Fruit fly (Drosophila melanogaster) whole organism, embryonic: ENCODE results near the gene Mrgn1.
A peak's percentile ranks its signal among the peaks of the same experiment; 100 is the strongest.

Source experiments
- Adf1 ChIP-seq: fragments of 200-800 bp; sonication (Bioruptor generic); IDR thresholded peaks from 2 replicates; pipeline ENCODE4 v1.3.6; 2022; ENCODE audit warnings: missing biosample characterization, missing genetic modification characterization
- Asciz ChIP-seq: fragments of 200-800 bp; sonication (Bioruptor generic); optimal IDR thresholded peaks from 2 replicates; lab custom pipeline; 2017; ENCODE audit warnings: missing biosample characterization, mild to moderate bottlenecking, missing genetic modification characterization, missing genetic modification reagents
- CG10274 ChIP-seq: fragments of 200-800 bp; sonication (Bioruptor generic); optimal IDR thresholded peaks from 3 replicates; lab custom pipeline; 2017; ENCODE audit warnings: missing biosample characterization, mild to moderate bottlenecking, missing genetic modification characterization
- CG11723 ChIP-seq: fragments of 200-800 bp; sonication (Bioruptor generic); optimal IDR thresholded peaks from 2 replicates; lab custom pipeline; 2017; ENCODE audit warnings: missing biosample characterization, mild to moderate bottlenecking, missing genetic modification characterization
- CG14014 ChIP-seq: fragments of 200-800 bp; sonication (Bioruptor generic); IDR thresholded peaks from 2 replicates; pipeline ENCODE4 v1.3.6; 2022; ENCODE audit warnings: missing biosample characterization, missing genetic modification characterization
- CG14441 ChIP-seq: fragments of 200-800 bp; sonication (Bioruptor generic); IDR thresholded peaks from 2 replicates; pipeline ENCODE4 v1.3.6; 2022; ENCODE audit warnings: missing biosample characterization, missing genetic modification characterization
- CG15011 ChIP-seq: fragments of 200-800 bp; sonication (Bioruptor generic); optimal IDR thresholded peaks from 3 replicates; lab custom pipeline; 2018; ENCODE audit warnings: missing biosample characterization, mild to moderate bottlenecking, missing genetic modification characterization
- CG17186 ChIP-seq: fragments of 200-800 bp; sonication (Bioruptor generic); optimal IDR thresholded peaks from 3 replicates; lab custom pipeline; 2017; ENCODE audit warnings: missing biosample characterization, missing genetic modification reagents, missing genetic modification characterization
- CG1792 ChIP-seq: fragments of 200-800 bp; sonication (Bioruptor generic); optimal IDR thresholded peaks from 2 replicates; lab custom pipeline; 2016; ENCODE audit warnings: missing biosample characterization, missing genetic modification characterization
- CG1832 ChIP-seq: fragments of 200-800 bp; sonication (Bioruptor generic); optimal IDR thresholded peaks from 2 replicates; lab custom pipeline; 2017; ENCODE audit warnings: missing biosample characterization, mild to moderate bottlenecking, missing genetic modification characterization, inconsistent platforms
- CG2875 ChIP-seq: fragments of 200-800 bp; sonication (Bioruptor generic); optimal IDR thresholded peaks from 2 replicates; lab custom pipeline; 2017; ENCODE audit warnings: missing biosample characterization, mild to moderate bottlenecking, missing genetic modification characterization, missing genetic modification reagents
- CG30431 ChIP-seq: fragments of 200-800 bp; sonication (Bioruptor generic); optimal IDR thresholded peaks from 2 replicates; lab custom pipeline; 2017; ENCODE audit warnings: missing biosample characterization, missing genetic modification characterization
- CG34376 ChIP-seq: fragments of 200-800 bp; sonication (Bioruptor generic); optimal IDR thresholded peaks from 2 replicates; lab custom pipeline; 2018; ENCODE audit warnings: missing biosample characterization, mild to moderate bottlenecking, missing genetic modification characterization
- CG3847 ChIP-seq: fragments of 200-800 bp; sonication (Bioruptor generic); IDR thresholded peaks from 2 replicates; pipeline ENCODE4 v1.3.6; 2022; ENCODE audit warnings: missing biosample characterization, missing genetic modification characterization
- CG7987 ChIP-seq: fragments of 200-800 bp; sonication (Bioruptor generic); optimal IDR thresholded peaks from 2 replicates; lab custom pipeline; 2018; ENCODE audit warnings: missing biosample characterization, mild to moderate bottlenecking, missing genetic modification characterization, moderate library complexity
- CG8089 ChIP-seq: fragments of 200-800 bp; sonication (Bioruptor generic); optimal IDR thresholded peaks from 3 replicates; lab custom pipeline; 2016; ENCODE audit warnings: missing biosample characterization, missing genetic modification characterization
- CG8765 ChIP-seq: fragments of 200-800 bp; sonication (Bioruptor generic); IDR thresholded peaks from 2 replicates; pipeline ENCODE4 v1.3.6; 2022; ENCODE audit warnings: missing biosample characterization, missing genetic modification characterization
- CG9817 ChIP-seq: fragments of 200-800 bp; sonication (Bioruptor generic); optimal IDR thresholded peaks from 2 replicates; lab custom pipeline; 2018; ENCODE audit warnings: missing biosample characterization, mild to moderate bottlenecking, missing genetic modification characterization, moderate library complexity
- ERR ChIP-seq: fragments of 200-800 bp; sonication (Bioruptor generic); optimal IDR thresholded peaks from 2 replicates; lab custom pipeline; 2016; ENCODE audit warnings: missing biosample characterization, missing genetic modification characterization
- Fer2 ChIP-seq: fragments of 200-800 bp; sonication (Bioruptor generic); optimal IDR thresholded peaks from 2 replicates; lab custom pipeline; 2018; ENCODE audit warnings: missing biosample characterization, mild to moderate bottlenecking, missing genetic modification characterization, moderate library complexity
- H2.0 ChIP-seq: fragments of 200-800 bp; sonication (Bioruptor generic); IDR thresholded peaks from 2 replicates; pipeline ENCODE4 v1.3.6; 2022; ENCODE audit warnings: missing biosample characterization, missing genetic modification characterization
- HLH3B ChIP-seq: fragments of 200-800 bp; sonication (Bioruptor generic); IDR thresholded peaks from 2 replicates; pipeline ENCODE4 v1.3.6; 2022; ENCODE audit warnings: missing biosample characterization, missing genetic modification characterization
- HLH54F ChIP-seq: fragments of 200-800 bp; sonication (Bioruptor generic); optimal IDR thresholded peaks from 3 replicates; lab custom pipeline; 2016; ENCODE audit warnings: missing biosample characterization, missing genetic modification characterization
- Hmr ChIP-seq: fragments of 200-800 bp; sonication (Bioruptor generic); optimal IDR thresholded peaks from 3 replicates; lab custom pipeline; 2017; ENCODE audit warnings: mild to moderate bottlenecking, missing biosample characterization, missing genetic modification reagents, missing genetic modification characterization
- MBD-R2 ChIP-seq: fragments of 200-800 bp; sonication (Bioruptor generic); IDR thresholded peaks from 2 replicates; pipeline ENCODE4 v1.3.6; 2022; ENCODE audit warnings: missing biosample characterization, missing genetic modification characterization
- Med ChIP-seq: fragments of 200-800 bp; sonication (Bioruptor generic); peaks from one replicate; lab custom pipeline; 2016; ENCODE audit warnings: missing biosample characterization, missing genetic modification characterization, mild to moderate bottlenecking, inconsistent platforms, moderate library complexity
- NC2β ChIP-seq: fragments of 200-800 bp; sonication (Bioruptor generic); optimal IDR thresholded peaks from 2 replicates; lab custom pipeline; 2016; ENCODE audit warnings: missing biosample characterization, missing genetic modification characterization
- al ChIP-seq: fragments of 200-800 bp; sonication (Bioruptor generic); IDR thresholded peaks from 2 replicates; pipeline ENCODE4 v1.3.6; 2022; ENCODE audit warnings: missing biosample characterization, missing genetic modification characterization
- ato ChIP-seq: fragments of 200-800 bp; sonication (Bioruptor generic); IDR thresholded peaks from 2 replicates; pipeline ENCODE4 v1.3.6; 2022; ENCODE audit warnings: missing biosample characterization, missing genetic modification characterization; ENCODE audit not compliant: partially characterized antibody
- az2 ChIP-seq: fragments of 200-800 bp; sonication (Bioruptor generic); optimal IDR thresholded peaks from 3 replicates; lab custom pipeline; 2016; ENCODE audit warnings: missing biosample characterization, missing genetic modification characterization
- cad ChIP-seq: fragments of >200 bp; optimal IDR thresholded peaks from 2 replicates; lab custom pipeline; 2017; ENCODE audit warnings: missing biosample characterization, missing genetic modification characterization
- cato ChIP-seq: fragments of 200-800 bp; sonication (Bioruptor generic); optimal IDR thresholded peaks from 2 replicates; lab custom pipeline; 2016; ENCODE audit warnings: missing biosample characterization, missing genetic modification characterization, borderline replicate concordance
- crp ChIP-seq, 2 experiments: fragments of 200-800 bp; sonication (Bioruptor generic); optimal IDR thresholded peaks; 2 replicates in 1 of 2; 3 replicates in 1 of 2; lab custom pipeline; 2017; ENCODE audit warnings: missing biosample characterization in 2 of 2, missing genetic modification characterization in 2 of 2, mild to moderate bottlenecking in 1 of 2, moderate library complexity in 1 of 2
- dm ChIP-seq: fragments of 200-800 bp; sonication (Bioruptor generic); optimal IDR thresholded peaks from 3 replicates; lab custom pipeline; 2016; ENCODE audit warnings: missing biosample characterization, missing genetic modification characterization
- ewg ChIP-seq: fragments of 200-800 bp; sonication (Bioruptor generic); optimal IDR thresholded peaks from 3 replicates; lab custom pipeline; 2017; ENCODE audit warnings: mild to moderate bottlenecking, missing biosample characterization, missing genetic modification reagents, missing genetic modification characterization
- gro ChIP-seq: fragments of 200-800 bp; sonication (Bioruptor generic); optimal IDR thresholded peaks from 2 replicates; lab custom pipeline; 2016; ENCODE audit warnings: missing biosample characterization, missing genetic modification characterization
- hb ChIP-seq: fragments of 200-800 bp; sonication (Bioruptor generic); IDR thresholded peaks from 3 replicates; pipeline ENCODE4 v1.3.6; 2022; ENCODE audit warnings: missing biosample characterization, missing genetic modification characterization; ENCODE audit not compliant: partially characterized antibody
- lmd ChIP-seq: fragments of 200-800 bp; sonication (Bioruptor generic); IDR thresholded peaks from 2 replicates; pipeline ENCODE4 v1.3.6; 2022; ENCODE audit warnings: missing biosample characterization, missing genetic modification characterization
- lola ChIP-seq, 3 experiments: fragments of >200 bp in 2 of 3; fragments of 200-800 bp in 1 of 3; sonication (Bioruptor generic) in 1 of 3; optimal IDR thresholded peaks; 2 replicates each; lab custom pipeline; 2017 to 2019; ENCODE audit warnings: missing biosample characterization in 3 of 3, missing genetic modification characterization in 3 of 3, mild to moderate bottlenecking in 1 of 3, moderate library complexity in 1 of 3
- lov ChIP-seq, 2 experiments: fragments of 200-800 bp in 1 of 2; fragments of >200 bp in 1 of 2; sonication (Bioruptor generic) in 1 of 2; IDR thresholded peaks in 1 of 2; optimal IDR thresholded peaks in 1 of 2; 2 replicates in 1 of 2; 3 replicates in 1 of 2; pipeline versions ENCODE4 v1.3.6 to Lab custom; 2017 to 2022; ENCODE audit warnings: missing biosample characterization in 1 of 2, missing genetic modification characterization in 1 of 2
- nau ChIP-seq: fragments of 200-800 bp; sonication (Bioruptor generic); optimal IDR thresholded peaks from 3 replicates; lab custom pipeline; 2017; ENCODE audit warnings: missing biosample characterization, mild to moderate bottlenecking, missing genetic modification characterization, missing genetic modification reagents
- nom ChIP-seq: fragments of 200-800 bp; sonication (Bioruptor generic); optimal IDR thresholded peaks from 2 replicates; lab custom pipeline; 2017; ENCODE audit warnings: missing biosample characterization, missing genetic modification characterization, mild to moderate bottlenecking, moderate library complexity, missing genetic modification reagents
- oc ChIP-seq: fragments of 200-800 bp; sonication (Bioruptor generic); optimal IDR thresholded peaks from 2 replicates; lab custom pipeline; 2018; ENCODE audit warnings: missing biosample characterization, mild to moderate bottlenecking, missing genetic modification characterization, moderate library complexity
- salm ChIP-seq: fragments of 200-800 bp; sonication (Bioruptor generic); optimal IDR thresholded peaks from 2 replicates; lab custom pipeline; 2018; ENCODE audit warnings: missing biosample characterization, mild to moderate bottlenecking, missing genetic modification characterization
- sd ChIP-seq: fragments of 200-800 bp; sonication (Bioruptor generic); optimal IDR thresholded peaks from 3 replicates; lab custom pipeline; 2018; ENCODE audit warnings: missing biosample characterization, mild to moderate bottlenecking, missing genetic modification characterization, moderate library complexity
- slou ChIP-seq: fragments of 200-800 bp; sonication (Bioruptor generic); optimal IDR thresholded peaks from 3 replicates; lab custom pipeline; 2016; ENCODE audit warnings: missing biosample characterization, missing genetic modification characterization
- unpg ChIP-seq: fragments of 200-800 bp; sonication (Bioruptor generic); optimal IDR thresholded peaks from 3 replicates; lab custom pipeline; 2018; ENCODE audit warnings: missing biosample characterization, mild to moderate bottlenecking, missing genetic modification characterization, moderate library complexity
- vnd ChIP-seq: fragments of 200-800 bp; sonication (Bioruptor generic); IDR thresholded peaks from 3 replicates; pipeline ENCODE4 v1.3.6; 2022; ENCODE audit warnings: missing biosample characterization, missing genetic modification characterization; ENCODE audit not compliant: partially characterized antibody

Mrgn1 gene

dm6 chrX:13762372-13762883 is 40.7 kb upstream of the Mrgn1 start, which contains the start of gene rdgB (continued):
- TF ChIP-seq CG2875 (GFP tag; lab: Kevin White, UChicago) (peak; percentile 64), hb (GFP tag; lab: Robert Waterston, UW) (no peak), NC2β (no peak), CG3847 (GFP tag; lab: Robert Waterston, UW) (peak; percentile 70), CG15011 (GFP tag; lab: Kevin White, UChicago) (peak; percentile 78), unpg (GFP tag; lab: Kevin White, UChicago) (peak; percentile 65), CG17186 (GFP tag; lab: Kevin White, UChicago) (no peak), gro (peak; percentile 23), lov (optimal IDR thresholded peaks at IDR 0.05; lab: Kevin White, UChicago) (no peak), lov (GFP tag; IDR thresholded peaks at IDR 0.05; lab: Robert Waterston, UW) (no peak), CG14441 (peak; percentile 62; the same call in 1 of the 2 replicates), HLH54F (GFP tag; lab: Kevin White, UChicago) (peak; percentile 22), al (peak; percentile 64), CG30431 (peak; percentile 58), crp (GFP tag; optimal IDR thresholded peaks at IDR 0.05; lab: Kevin White, UChicago) (peak in 1 of 2 experiments; percentile 37), oc (tag; lab: Kevin White, UChicago) (peak; percentile 63), MBD-R2 (GFP tag; lab: Robert Waterston, UW) (no peak), Hmr (GFP tag; lab: Kevin White, UChicago) (peak; percentile 83), HLH3B (GFP tag; lab: Robert Waterston, UW) (peak; percentile 72), Med (GFP tag; lab: Kevin White, UChicago) (peak; percentile 74), Fer2 (tag; lab: Kevin White, UChicago) (peak; percentile 56), lola (GFP tag; optimal IDR thresholded peaks at IDR 0.05; lab: Kevin White, UChicago) (peak in 1 of 3 experiments; percentile 72), nau (GFP tag; lab: Kevin White, UChicago) (peak; percentile 70), cad (GFP tag; lab: Kevin White, UChicago) (no peak), cato (GFP tag; lab: Kevin White, UChicago) (peak; percentile 20), Adf1 (GFP tag; lab: Robert Waterston, UW) (peak; percentile 40; the same call in 1 of the 2 replicates), dm (no peak), CG8089 (GFP tag; lab: Kevin White, UChicago) (no peak), ato (GFP tag; lab: Robert Waterston, UW) (no peak), CG34376 (GFP tag; lab: Kevin White, UChicago) (peak; percentile 70), vnd (GFP tag; lab: Robert Waterston, UW) (no peak), CG10274 (GFP tag; lab: Kevin White, UChicago) (peak; percentile 60), CG9817 (peak; percentile 70), Asciz (GFP tag; lab: Kevin White, UChicago) (peak; percentile 72), H2.0 (peak; percentile 34; the same call in 1 of the 2 replicates), CG8765 (GFP tag; lab: Robert Waterston, UW) (no peak), CG1792 (GFP tag; lab: Kevin White, UChicago) (no peak)

dm6 chrX:13761762-13762371 is 40.1 kb upstream of the Mrgn1 start:
- TF ChIP-seq CG1832 (GFP tag; lab: Kevin White, UChicago) (peak; percentile 18), Med (GFP tag; lab: Kevin White, UChicago) (peak; percentile 46), slou (GFP tag; lab: Kevin White, UChicago) (no peak), CG7987 (no peak), ERR (GFP tag; lab: Kevin White, UChicago) (peak; percentile 24), az2 (GFP tag; lab: Kevin White, UChicago) (no peak), salm (tag; lab: Kevin White, UChicago) (no peak), CG14014 (no peak), ewg (peak; percentile 32), lmd (no peak), CG11723 (GFP tag; lab: Kevin White, UChicago) (no peak), sd (tag; lab: Kevin White, UChicago) (peak; percentile 51), nom (GFP tag; lab: Kevin White, UChicago) (peak; percentile 64)
